Worm (Caenorhabditis elegans) whole organism, young adult: ENCODE results near the gene gst-9.

Experiments
- ZK185.1 ChIP-seq: sonication (generic microtip); optimal IDR thresholded peaks from 2 replicates; lab custom pipeline; 2016; ENCODE audit warnings: mild to moderate bottlenecking, missing genetic modification characterization, missing compliant biosample characterization; ENCODE audit not compliant: poor library complexity, severe bottlenecking
- dpl-1 ChIP-seq: fragments of 150-350 bp; optimal IDR thresholded peaks from 2 replicates; lab custom pipeline; 2014; ENCODE audit warnings: missing biosample characterization, missing genetic modification reagents, missing genetic modification characterization
- ztf-3 ChIP-seq: fragments of 200-800 bp; sonication (Bioruptor generic); optimal IDR thresholded peaks from 2 replicates; lab custom pipeline; 2018; ENCODE audit warnings: mild to moderate bottlenecking, missing genetic modification characterization, missing compliant biosample characterization

DNA sequence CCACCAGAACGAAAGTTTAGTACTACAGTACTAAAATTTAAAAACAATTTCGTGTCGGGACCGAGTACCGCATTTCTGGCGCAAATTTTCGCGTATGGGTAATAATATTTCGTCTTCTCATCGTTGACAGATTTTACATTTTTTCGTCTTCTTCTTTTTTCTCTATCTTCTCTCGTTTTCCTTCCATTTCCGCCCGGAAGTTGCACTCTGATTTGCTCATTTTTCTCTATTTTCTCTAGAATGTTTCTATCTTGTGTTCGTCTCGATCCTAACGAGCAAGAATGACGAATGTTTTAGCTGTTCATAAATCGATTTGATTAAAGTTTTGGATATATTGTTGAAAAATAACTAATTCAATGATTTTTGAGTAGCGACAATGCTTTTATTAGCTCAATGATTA, 35.9 kb upstream of the gst-9 start:
- TF ChIP-seq ZK185.1 (tag; lab: Kevin White, UChicago): no peak
- no peak for TF ChIP-seq dpl-1 (GFP tag; lab: Kevin White, UChicago)
- TF ChIP-seq ztf-3: no peak
